Worm (Caenorhabditis elegans) whole organism, L4/young adult: ENCODE measurements around the gene Y41D4B.15.

Experiments used
- W03F9.2 ChIP-seq: fragments of 150-350 bp; optimal IDR thresholded peaks from 2 replicates; lab custom pipeline; 2014; ENCODE audit warnings: missing biosample characterization, missing genetic modification characterization
- dao-5 ChIP-seq: sonication (generic microtip); optimal IDR thresholded peaks from 2 replicates; lab custom pipeline; 2016; ENCODE audit warnings: missing genotype, missing genetic modification characterization, moderate library complexity, missing compliant biosample characterization
- him-1 ChIP-seq: sonication (generic microtip); optimal IDR thresholded peaks from 2 replicates; lab custom pipeline; 2016; ENCODE audit warnings: missing genotype, missing genetic modification reagents, missing genetic modification characterization, missing compliant biosample characterization

Gene Y41D4B.15

ce11 chrIV:1563476-1564131 lies at the start of gene Y41D4B.15:
Gene Y41D4B.15 (plus strand): TSS chrIV:1564081.
- TF ChIP-seq W03F9.2 (tag; lab: Kevin White, UChicago) (no peak), him-1 (tag; lab: Kevin White, UChicago) (no peak), dao-5 (tag; lab: Kevin White, UChicago) (no peak)

ce11 chrIV:1514415-1514814 lies 49.5 kb upstream of the Y41D4B.15 start:
- TF ChIP-seq him-1 (tag; lab: Kevin White, UChicago) (no peak), W03F9.2 (tag; lab: Kevin White, UChicago) (no peak), dao-5 (tag; lab: Kevin White, UChicago) (no peak)

- TF ChIP-seq him-1 (tag; lab: Kevin White, UChicago), result no peak
- TF ChIP-seq dao-5 (tag; lab: Kevin White, UChicago), result no peak
- TF ChIP-seq W03F9.2 (tag; lab: Kevin White, UChicago), result no peak
Observed at ce11 chrIV:1515891-1516290, 48.0 kb upstream of the Y41D4B.15 start.

ce11 chrIV:1516527-1516926 lies 47.4 kb upstream of the Y41D4B.15 start, which contains the start of gene clec-172:
Gene clec-172 (minus strand): TSS chrIV:1516627.
- TF ChIP-seq W03F9.2 (tag; lab: Kevin White, UChicago) (no peak), dao-5 (tag; lab: Kevin White, UChicago) (no peak), him-1 (tag; lab: Kevin White, UChicago) (no peak)

- TF ChIP-seq dao-5 (tag; lab: Kevin White, UChicago), result no peak
- TF ChIP-seq him-1 (tag; lab: Kevin White, UChicago), result no peak
- TF ChIP-seq W03F9.2 (tag; lab: Kevin White, UChicago), result no peak
Observed at ce11 chrIV:1521224-1521623, 42.7 kb upstream of the Y41D4B.15 start, which contains the start of gene K03H6.4. Gene K03H6.4 (minus strand): TSS chrIV:1521324.

- TF ChIP-seq him-1 (tag; lab: Kevin White, UChicago) (no peak), W03F9.2 (tag; lab: Kevin White, UChicago) (no peak), dao-5 (tag; lab: Kevin White, UChicago) (no peak)
Observed at ce11 chrIV:1522358-1522757, 41.5 kb upstream of the Y41D4B.15 start.

ce11 chrIV:1523418-1523817 lies 40.5 kb upstream of the Y41D4B.15 start, which contains the start of gene K03H6.1:
Gene K03H6.1 (plus strand): TSS chrIV:1523718.
- TF ChIP-seq W03F9.2 (tag; lab: Kevin White, UChicago) (no peak), dao-5 (tag; lab: Kevin White, UChicago) (no peak), him-1 (tag; lab: Kevin White, UChicago) (no peak)

- TF ChIP-seq dao-5 (tag; lab: Kevin White, UChicago), result no peak
- TF ChIP-seq W03F9.2 (tag; lab: Kevin White, UChicago), result no peak
- TF ChIP-seq him-1 (tag; lab: Kevin White, UChicago), result no peak
Observed at ce11 chrIV:1536316-1536715, 27.6 kb upstream of the Y41D4B.15 start, which contains the start of gene K03H6.5. Gene K03H6.5 (minus strand): TSS chrIV:1536416.

- no peak for TF ChIP-seq W03F9.2 (tag; lab: Kevin White, UChicago)
- TF ChIP-seq dao-5 (tag; lab: Kevin White, UChicago), result no peak
- TF ChIP-seq him-1 (tag; lab: Kevin White, UChicago), result no peak
Observed at ce11 chrIV:1547129-1547528, 16.8 kb upstream of the Y41D4B.15 start.

- TF ChIP-seq W03F9.2 (tag; lab: Kevin White, UChicago), result no peak
- no peak for TF ChIP-seq dao-5 (tag; lab: Kevin White, UChicago)
- TF ChIP-seq him-1 (tag; lab: Kevin White, UChicago), result no peak
Observed at ce11 chrIV:1548457-1548861, 15.4 kb upstream of the Y41D4B.15 start, which contains the start of gene col-107. Gene col-107 (plus strand): TSS chrIV:1548721.

ce11 chrIV:1549095-1550093 lies 14.5 kb upstream of the Y41D4B.15 start:
- no peak for TF ChIP-seq him-1 (tag; lab: Kevin White, UChicago)
- TF ChIP-seq W03F9.2 (tag; lab: Kevin White, UChicago), result no peak
- no peak for TF ChIP-seq dao-5 (tag; lab: Kevin White, UChicago)

- TF ChIP-seq him-1 (tag; lab: Kevin White, UChicago), result no peak
- TF ChIP-seq W03F9.2 (tag; lab: Kevin White, UChicago), result no peak
- no peak for TF ChIP-seq dao-5 (tag; lab: Kevin White, UChicago)
Observed at ce11 chrIV:1550131-1550530, 13.8 kb upstream of the Y41D4B.15 start, which contains the start of gene C34H4.5. Gene C34H4.5 (minus strand): TSS chrIV:1550231.

- no peak for TF ChIP-seq him-1 (tag; lab: Kevin White, UChicago)
- TF ChIP-seq dao-5 (tag; lab: Kevin White, UChicago), result no peak
- TF ChIP-seq W03F9.2 (tag; lab: Kevin White, UChicago), result no peak
Observed at ce11 chrIV:1550578-1550977, 13.3 kb upstream of the Y41D4B.15 start, which contains the start of gene tag-244. Gene tag-244 (plus strand): TSS chrIV:1550878.
